Fruit fly (Drosophila melanogaster) whole organism, prepupa: ENCODE data around the gene CG14190.

Experiments
- Blimp-1 ChIP-seq: fragments of 200-800 bp; sonication (Bioruptor generic); optimal IDR thresholded peaks from 3 replicates; lab custom pipeline; 2017; ENCODE audit warnings: missing biosample characterization, missing genetic modification characterization, mild to moderate bottlenecking, moderate library complexity, missing genetic modification reagents
- CG11902 ChIP-seq: fragments of 200-800 bp; sonication (Bioruptor generic); optimal IDR thresholded peaks from 3 replicates; lab custom pipeline; 2016; ENCODE audit warnings: missing biosample characterization, missing genetic modification characterization
- CG9139 ChIP-seq: fragments of 200-800 bp; sonication (Bioruptor generic); optimal IDR thresholded peaks from 3 replicates; lab custom pipeline; 2017; ENCODE audit warnings: missing biosample characterization, mild to moderate bottlenecking, missing genetic modification characterization
- Eip75B ChIP-seq: fragments of 200-800 bp; sonication (Bioruptor generic); optimal IDR thresholded peaks from 3 replicates; lab custom pipeline; 2016; ENCODE audit warnings: missing biosample characterization, missing genetic modification characterization
- Eip78C ChIP-seq: fragments of 200-800 bp; sonication (Bioruptor generic); peaks from one replicate; lab custom pipeline; 2016; ENCODE audit warnings: missing biosample characterization, missing genetic modification characterization
- Ets21C ChIP-seq: fragments of 200-800 bp; sonication (Bioruptor generic); optimal IDR thresholded peaks from 3 replicates; lab custom pipeline; 2016; ENCODE audit warnings: missing biosample characterization, missing genetic modification characterization
- OdsH ChIP-seq: fragments of 200-800 bp; sonication (Bioruptor generic); optimal IDR thresholded peaks from 3 replicates; lab custom pipeline; 2016; ENCODE audit warnings: missing biosample characterization, missing genetic modification characterization
- Sox14 ChIP-seq: fragments of 200-800 bp; sonication (Bioruptor generic); optimal IDR thresholded peaks from 3 replicates; lab custom pipeline; 2016; ENCODE audit warnings: missing biosample characterization, missing genetic modification characterization
- dsx ChIP-seq: fragments of 200-800 bp; optimal IDR thresholded peaks from 3 replicates; lab custom pipeline; 2019; ENCODE audit warnings: missing biosample characterization, mild to moderate bottlenecking, missing genetic modification characterization, moderate library complexity; ENCODE audit not compliant: poor library complexity, severe bottlenecking
- esn ChIP-seq: fragments of 200-800 bp; sonication (Bioruptor generic); optimal IDR thresholded peaks from 2 replicates; lab custom pipeline; 2016; ENCODE audit warnings: missing biosample characterization, mild to moderate bottlenecking, missing genetic modification characterization, moderate library complexity
- pdm3 ChIP-seq: fragments of 200-800 bp; sonication (Bioruptor generic); optimal IDR thresholded peaks from 3 replicates; lab custom pipeline; 2016; ENCODE audit warnings: missing biosample characterization, missing genetic modification characterization
- ss ChIP-seq, 2 experiments: fragments of 200-800 bp; sonication (Bioruptor generic); optimal IDR thresholded peaks; 2 replicates in 1 of 2; 3 replicates in 1 of 2; lab custom pipeline; 2017 to 2018; ENCODE audit warnings: mild to moderate bottlenecking in 2 of 2, missing biosample characterization in 2 of 2, missing genetic modification characterization in 2 of 2, moderate library complexity in 1 of 2

dm6 chrX:19008882-19009281 is 47.8 kb upstream of the CG14190 start:
- TF ChIP-seq OdsH (GFP tag; lab: Kevin White, UChicago): peak; percentile 37
- no peak for TF ChIP-seq Eip75B (GFP tag; lab: Kevin White, UChicago)
- TF ChIP-seq pdm3: peak; percentile 32
- TF ChIP-seq Eip78C: peak; percentile 75
- no peak for TF ChIP-seq CG11902 (GFP tag; lab: Kevin White, UChicago)
- TF ChIP-seq dsx (GFP tag; lab: Kevin White, UChicago): no peak
- no peak for TF ChIP-seq Ets21C (GFP tag; lab: Kevin White, UChicago)
- TF ChIP-seq ss (GFP tag; optimal IDR thresholded peaks at IDR 0.05; lab: Kevin White, UChicago): peak in 1 of 2 experiments; percentile 16
- no peak for TF ChIP-seq CG9139 (GFP tag; lab: Kevin White, UChicago)
- TF ChIP-seq esn: peak; percentile 20
- peak; percentile 8 for TF ChIP-seq Sox14 (GFP tag; lab: Kevin White, UChicago)
- no peak for TF ChIP-seq Blimp-1
